Worm (Caenorhabditis elegans) whole organism, young adult: Measurements from ENCODE around the gene AC7.3.
"Not testable (repeated sequence)": the region's sequence is repeated elsewhere in the genome, so short reads cannot be mapped to it uniquely, and the experiment has no call there.

ENCODE experiments used
- B0019.2 ChIP-seq: fragments of 200-800 bp; sonication (Bioruptor generic); conservative IDR thresholded peaks from 2 replicates; pipeline ENCODE4 v1.3.6; 2022; ENCODE audit warnings: missing genetic modification reagents, missing genetic modification characterization, missing compliant biosample characterization
- C06A6.2 ChIP-seq: fragments of 200-800 bp; sonication (Bioruptor generic); conservative IDR thresholded peaks from 2 replicates; pipeline ENCODE4 v1.3.6; 2022; ENCODE audit warnings: missing genetic modification characterization, missing compliant biosample characterization
- F37B4.10 ChIP-seq: fragments of 200-800 bp; sonication (Bioruptor generic); IDR thresholded peaks from 2 replicates; pipeline ENCODE4 v1.3.6; 2022; ENCODE audit warnings: missing genetic modification characterization, missing compliant biosample characterization
- F39B2.1 ChIP-seq: fragments of 200-800 bp; sonication (Bioruptor generic); IDR thresholded peaks from 2 replicates; pipeline ENCODE4 v1.3.6; 2022; ENCODE audit warnings: missing genetic modification reagents, missing genetic modification characterization, missing compliant biosample characterization
- F52B5.7 ChIP-seq: sonication (generic microtip); optimal IDR thresholded peaks from 2 replicates; lab custom pipeline; 2016; ENCODE audit warnings: mild to moderate bottlenecking, missing genetic modification characterization, missing compliant biosample characterization
- F57C9.4 ChIP-seq: sonication (generic microtip); optimal IDR thresholded peaks from 2 replicates; lab custom pipeline; 2017; ENCODE audit warnings: mild to moderate bottlenecking, missing genetic modification characterization, missing compliant biosample characterization
- T07F8.4 ChIP-seq: sonication (generic microtip); optimal IDR thresholded peaks from 2 replicates; lab custom pipeline; 2016; ENCODE audit warnings: mild to moderate bottlenecking, missing genetic modification characterization, moderate library complexity, missing compliant biosample characterization
- ZK185.1 ChIP-seq: sonication (generic microtip); optimal IDR thresholded peaks from 2 replicates; lab custom pipeline; 2016; ENCODE audit warnings: mild to moderate bottlenecking, missing genetic modification characterization, missing compliant biosample characterization; ENCODE audit not compliant: poor library complexity, severe bottlenecking
- akir-1 ChIP-seq: fragments of 200-800 bp; sonication (Bioruptor generic); optimal IDR thresholded peaks from 2 replicates; lab custom pipeline; 2018; ENCODE audit warnings: mild to moderate bottlenecking, missing genetic modification characterization, moderate library complexity, missing compliant biosample characterization
- ama-1 ChIP-seq, 3 experiments: fragments of 150-350 bp in 1 of 3; sonication (generic microtip) in 2 of 3; optimal IDR thresholded peaks; 2 replicates each; lab custom pipeline; 2014 to 2018; ENCODE audit warnings: missing biosample characterization in 2 of 3, missing genetic modification characterization in 2 of 3, missing genetic modification reagents in 2 of 3
- cebp-2 ChIP-seq: fragments of 200-800 bp; sonication (Bioruptor generic); IDR thresholded peaks from 2 replicates; pipeline ENCODE4 v1.3.6; 2022; ENCODE audit warnings: missing genetic modification characterization, missing compliant biosample characterization
- ceh-27 ChIP-seq: fragments of 200-800 bp; sonication (Bioruptor generic); optimal IDR thresholded peaks from 2 replicates; lab custom pipeline; 2018; ENCODE audit warnings: mild to moderate bottlenecking, missing genetic modification characterization, moderate library complexity, missing compliant biosample characterization
- ceh-40 ChIP-seq: fragments of 200-800 bp; sonication (Bioruptor generic); IDR thresholded peaks from 2 replicates; pipeline ENCODE4 v1.3.6; 2022; ENCODE audit warnings: missing genetic modification characterization, missing compliant biosample characterization
- ceh-79 ChIP-seq: sonication (generic microtip); optimal IDR thresholded peaks from 2 replicates; lab custom pipeline; 2017; ENCODE audit warnings: mild to moderate bottlenecking, missing genetic modification characterization, missing compliant biosample characterization
- dox-1 ChIP-seq: fragments of 200-800 bp; sonication (Bioruptor generic); IDR thresholded peaks from 2 replicates; pipeline ENCODE4 v1.3.6; 2022; ENCODE audit warnings: missing genetic modification reagents, missing genetic modification characterization, missing compliant biosample characterization
- gei-17 ChIP-seq: fragments of 200-800 bp; sonication (Bioruptor generic); optimal IDR thresholded peaks from 2 replicates; lab custom pipeline; 2018; ENCODE audit warnings: mild to moderate bottlenecking, missing genetic modification characterization, missing compliant biosample characterization
- hlh-12 ChIP-seq: sonication (generic microtip); optimal IDR thresholded peaks from 2 replicates; lab custom pipeline; 2016; ENCODE audit warnings: missing genetic modification characterization, missing compliant biosample characterization
- let-526 ChIP-seq: fragments of 200-800 bp; sonication (Bioruptor generic); IDR thresholded peaks from 2 replicates; pipeline ENCODE4 v1.3.6; 2022; ENCODE audit warnings: missing genetic modification reagents, missing genetic modification characterization, missing compliant biosample characterization
- lin-26 ChIP-seq: fragments of 200-800 bp; sonication (Bioruptor generic); IDR thresholded peaks from 2 replicates; pipeline ENCODE4 v1.3.6; 2022; ENCODE audit warnings: missing genetic modification reagents, missing genetic modification characterization, missing compliant biosample characterization
- lsy-27 ChIP-seq: sonication (generic microtip); optimal IDR thresholded peaks from 2 replicates; lab custom pipeline; 2017; ENCODE audit warnings: missing genetic modification characterization, mild to moderate bottlenecking, missing compliant biosample characterization, antibody characterized with exemption, missing genotype, borderline replicate concordance; ENCODE audit not compliant: insufficient read depth
- mxl-1 ChIP-seq: sonication (generic microtip); optimal IDR thresholded peaks from 2 replicates; lab custom pipeline; 2016; ENCODE audit warnings: missing genetic modification characterization, missing compliant biosample characterization
- nfya-2 ChIP-seq: fragments of 200-800 bp; sonication (Bioruptor generic); IDR thresholded peaks from 2 replicates; pipeline ENCODE4 v1.3.6; 2022; ENCODE audit warnings: missing genetic modification reagents, missing genetic modification characterization, missing compliant biosample characterization
- nhr-80 ChIP-seq: sonication (generic microtip); optimal IDR thresholded peaks from 2 replicates; lab custom pipeline; 2016; ENCODE audit warnings: missing genetic modification characterization, missing compliant biosample characterization
- snpc-4 ChIP-seq, 5 experiments: fragments of 150-350 bp in 1 of 5; sonication (generic microtip) in 4 of 5; optimal IDR thresholded peaks; 2 replicates each; lab custom pipeline; 2014 to 2018; ENCODE audit warnings: missing genetic modification characterization in 5 of 5, missing biosample characterization in 3 of 5, antibody characterized with exemption in 2 of 5, mild to moderate bottlenecking in 2 of 5, missing compliant biosample characterization in 2 of 5, missing genotype in 2 of 5, moderate library complexity in 2 of 5, missing genetic modification reagents in 1 of 5
- tbp1 ChIP-seq: fragments of 200-800 bp; sonication (Bioruptor generic); optimal IDR thresholded peaks from 2 replicates; lab custom pipeline; 2018; ENCODE audit warnings: mild to moderate bottlenecking, missing genetic modification characterization, missing compliant biosample characterization
- tlf-1 ChIP-seq: fragments of 200-800 bp; sonication (Bioruptor generic); optimal IDR thresholded peaks from 2 replicates; lab custom pipeline; 2018; ENCODE audit warnings: mild to moderate bottlenecking, missing genetic modification characterization, missing compliant biosample characterization
- xnd-1 ChIP-seq: sonication (generic microtip); optimal IDR thresholded peaks from 2 replicates; lab custom pipeline; 2016; ENCODE audit warnings: missing genotype, missing genetic modification reagents, missing genetic modification characterization, missing compliant biosample characterization
- ztf-18 ChIP-seq: sonication (generic microtip); optimal IDR thresholded peaks from 2 replicates; lab custom pipeline; 2016; ENCODE audit warnings: missing genotype, mild to moderate bottlenecking, missing genetic modification characterization, missing compliant biosample characterization
- ztf-28 ChIP-seq: fragments of 200-800 bp; sonication (Bioruptor generic); IDR thresholded peaks from 2 replicates; pipeline ENCODE4 v1.3.6; 2022; ENCODE audit warnings: missing genetic modification reagents, missing genetic modification characterization, missing compliant biosample characterization

Gene AC7.3

DNA sequence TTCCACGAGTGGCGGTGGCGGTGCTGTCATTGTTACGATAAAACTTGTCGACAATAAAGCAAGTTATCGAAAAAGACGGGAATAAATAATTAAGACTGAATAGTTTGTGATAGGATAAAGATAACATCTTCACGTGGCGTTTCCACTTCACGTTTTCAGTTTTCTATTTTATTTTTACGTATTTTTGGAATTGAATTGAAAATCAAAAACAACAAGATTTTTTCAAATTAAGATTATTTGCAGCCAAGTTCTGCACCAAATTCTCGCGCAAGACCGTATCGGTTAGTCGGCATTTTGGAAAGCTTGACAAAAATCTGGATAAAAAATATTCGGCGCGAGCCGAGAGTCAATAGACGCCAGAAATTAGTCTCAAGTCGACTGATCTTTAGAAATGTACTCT, 44.7 kb upstream of the AC7.3 start, which contains the start of gene ttbk-2.2:
ttbk-2.2 (minus strand) TSS at position 101 of the 400 bp plus-strand sequence.
- not testable (repeated sequence) for TF ChIP-seq lin-26 (GFP tag; lab: Robert Waterston, UW); gei-17 (GFP tag; lab: Kevin White, UChicago); ceh-79 (tag; lab: Kevin White, UChicago)

ce11 chrIV:5068541-5068940, 43.1 kb upstream of the AC7.3 start, which contains the start of the genes R13H9.6 and rmd-6:
Gene R13H9.6 (minus strand): TSS chrIV:5068641.
Gene rmd-6 (plus strand): TSS chrIV:5068845.
- TF ChIP-seq lsy-27 (tag; lab: Kevin White, UChicago); ceh-40 (GFP tag; lab: Robert Waterston, UW); hlh-12: not testable (repeated sequence)

DNA sequence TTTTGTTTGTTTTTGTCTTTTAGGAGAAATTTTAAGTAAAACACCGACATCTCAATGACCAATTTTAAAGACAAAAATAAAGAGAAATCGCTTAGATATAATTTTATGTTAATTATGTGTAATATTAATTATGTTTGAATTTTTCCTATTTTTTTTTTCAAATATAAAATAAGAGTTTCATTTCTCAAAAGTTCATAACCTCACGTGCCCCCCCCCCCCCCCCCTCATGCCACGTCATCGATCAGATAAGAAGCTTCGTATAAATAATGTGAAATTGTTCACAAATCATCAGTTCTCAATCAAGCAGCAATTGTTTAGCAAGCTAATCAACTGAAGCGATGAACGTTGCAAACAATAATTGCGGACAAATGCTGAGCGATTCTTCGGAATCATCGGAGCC, 41.0 kb upstream of the AC7.3 start, which contains the start of gene C02B10.6:
C02B10.6 (plus strand) TSS at position 301 of the 400 bp plus-strand sequence.
- not testable (repeated sequence) for TF ChIP-seq akir-1 (GFP tag; lab: Kevin White, UChicago); let-526 (GFP tag; lab: Robert Waterston, UW); tbp1

ce11 chrIV:5073836-5074235, 37.8 kb upstream of the AC7.3 start:
- TF ChIP-seq dox-1 (GFP tag; lab: Robert Waterston, UW): no peak
- TF ChIP-seq F37B4.10 (GFP tag; lab: Robert Waterston, UW): no peak
- no peak for TF ChIP-seq ama-1 (optimal IDR thresholded peaks at IDR 0.05; lab: Kevin White, UChicago)
- TF ChIP-seq ama-1 (GFP tag; optimal IDR thresholded peaks at IDR 0.05; lab: Kevin White, UChicago): no peak
- no peak for TF ChIP-seq C06A6.2 (GFP tag; lab: Robert Waterston, UW)
- TF ChIP-seq mxl-1 (tag; lab: Kevin White, UChicago): no peak
- TF ChIP-seq nfya-2 (GFP tag; lab: Robert Waterston, UW): no peak
- TF ChIP-seq T07F8.4 (tag; lab: Kevin White, UChicago): no peak
- TF ChIP-seq tlf-1 (GFP tag; lab: Kevin White, UChicago): no peak
- no peak for TF ChIP-seq B0019.2 (GFP tag; lab: Robert Waterston, UW)
- no peak for TF ChIP-seq xnd-1 (tag; lab: Kevin White, UChicago)
- no peak for TF ChIP-seq F57C9.4 (tag; lab: Kevin White, UChicago)
- TF ChIP-seq, all 124 proteins: peak for 0

ce11 chrIV:5076607-5077006, 35.0 kb upstream of the AC7.3 start:
- no peak for TF ChIP-seq F57C9.4 (tag; lab: Kevin White, UChicago)
- no peak for TF ChIP-seq nhr-80 (tag; lab: Kevin White, UChicago)

DNA sequence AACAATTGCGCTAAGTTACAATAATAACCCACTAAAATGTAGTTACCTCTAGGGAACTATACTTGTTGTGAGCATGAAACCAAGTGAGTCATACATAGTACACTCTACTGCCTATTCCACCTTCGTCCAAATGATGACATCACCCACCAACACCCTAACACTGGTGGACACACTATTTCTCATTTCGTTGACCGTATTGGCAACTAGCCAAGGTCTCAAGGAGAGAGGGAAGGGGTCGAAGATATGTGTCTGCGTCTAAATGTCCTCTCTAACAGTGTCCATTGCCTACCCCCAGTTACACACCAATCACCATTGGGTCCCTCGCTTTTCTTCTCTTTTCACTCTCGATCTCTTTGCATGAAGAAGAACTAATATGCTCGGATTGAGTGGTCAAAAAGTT, 33.7 kb upstream of the AC7.3 start:
- TF ChIP-seq nfya-2 (GFP tag; lab: Robert Waterston, UW) (no peak), snpc-4 (GFP tag; optimal IDR thresholded peaks at IDR 0.05; lab: Kevin White, UChicago) (no peak), snpc-4 (tag; optimal IDR thresholded peaks at IDR 0.05; lab: Kevin White, UChicago) (no peak), ZK185.1 (no peak), F39B2.1 (no peak), F52B5.7 (tag; lab: Kevin White, UChicago) (no peak), cebp-2 (no peak), ceh-27 (no peak), ztf-28 (GFP tag; lab: Robert Waterston, UW) (no peak), ztf-18 (tag; lab: Kevin White, UChicago) (no peak)
